Fruit fly (Drosophila melanogaster): ENCODE results near the gene CG43091.

The CG43091 gene

DNA sequence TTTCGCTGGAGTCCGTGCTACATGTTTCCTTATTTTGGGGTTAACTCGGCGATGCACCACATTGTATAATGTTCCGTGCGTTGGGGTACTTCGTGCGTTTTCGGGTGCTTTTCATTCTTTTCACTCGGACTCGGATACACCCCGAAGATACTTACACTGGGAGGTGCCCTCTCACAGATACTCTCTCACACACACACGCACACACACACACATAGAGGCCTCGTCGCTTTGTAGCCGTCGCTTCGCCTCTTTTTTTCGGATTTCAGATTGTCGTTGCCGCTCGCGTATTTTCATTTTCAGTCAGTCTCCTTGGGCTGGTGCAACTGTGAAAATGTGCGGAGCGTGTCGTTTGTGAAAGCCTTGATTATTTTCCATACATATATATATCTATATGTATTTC lies 12.9 kb upstream of the CG43091 start (continued):
- no peak for TF ChIP-seq hbn (GFP tag; IDR thresholded peaks at IDR 0.05; ENCODE audit: partially characterized antibody)
- no peak for TF ChIP-seq stwl (tag; optimal IDR thresholded peaks at IDR 0.05)
- TF ChIP-seq GATAe (GFP tag; conservative IDR thresholded peaks at IDR 0.05): no peak
- TF ChIP-seq Atf6 (GFP tag; IDR thresholded peaks at IDR 0.05): peak; percentile 68; the same call in 1 of the 2 replicates
- TF ChIP-seq Ravus (GFP tag; IDR thresholded peaks at IDR 0.05): no peak
- no peak for TF ChIP-seq CG9797 (GFP tag; optimal IDR thresholded peaks at IDR 0.05)
- TF ChIP-seq aop (GFP tag; IDR thresholded peaks at IDR 0.05): no peak
- no peak for TF ChIP-seq CG9609 (GFP tag; optimal IDR thresholded peaks at IDR 0.05)
- TF ChIP-seq CG17359 (tag; optimal IDR thresholded peaks at IDR 0.05): peak; percentile 2
- TF ChIP-seq amos (GFP tag; IDR thresholded peaks at IDR 0.05; ENCODE audit: partially characterized antibody): no peak; the same call in 1 of the 2 replicates
- TF ChIP-seq Optix (GFP tag; IDR thresholded peaks at IDR 0.05): no peak; the same call in 2 of the 3 replicates
- no peak for TF ChIP-seq CG13894 (tag; optimal IDR thresholded peaks at IDR 0.05)
- TF ChIP-seq CG14860 (GFP tag; IDR thresholded peaks at IDR 0.05; ENCODE audit: partially characterized antibody): no peak
- TF ChIP-seq CG18011 (GFP tag; optimal IDR thresholded peaks at IDR 0.05): no peak
- no peak for TF ChIP-seq BEAF-32 (GFP tag; optimal IDR thresholded peaks at IDR 0.05)
- peak; percentile 36; the same call in 2 of the 3 replicates for TF ChIP-seq Dbx (GFP tag; IDR thresholded peaks at IDR 0.05)
- no peak for TF ChIP-seq Atf-2 (GFP tag; optimal IDR thresholded peaks at IDR 0.05)
- no peak for TF ChIP-seq CG15011 (GFP tag; optimal IDR thresholded peaks at IDR 0.05)
- peak; percentile 46; the same call in 1 of the 3 replicates for TF ChIP-seq z (GFP tag; IDR thresholded peaks at IDR 0.05)
- no peak for TF ChIP-seq CG16779 (GFP tag; IDR thresholded peaks at IDR 0.05)
- no peak for TF ChIP-seq CG4282 (GFP tag; optimal IDR thresholded peaks at IDR 0.05)
- no peak for TF ChIP-seq Spps (tag; optimal IDR thresholded peaks at IDR 0.05)
- peak in 1 of 2 experiments; percentile 93 for TF ChIP-seq Pdp1 (GFP tag; optimal IDR thresholded peaks at IDR 0.05)
- TF ChIP-seq cad (GFP tag; optimal IDR thresholded peaks at IDR 0.05): no peak
- TF ChIP-seq Fer3 (tag; optimal IDR thresholded peaks at IDR 0.05): no peak
- TF ChIP-seq CG11085 (GFP tag; IDR thresholded peaks at IDR 0.05): no peak
- TF ChIP-seq CG10147 (GFP tag; optimal IDR thresholded peaks at IDR 0.05): peak; percentile 49
- 0 out of 2 replicates have a peak, but pooled peaks have one; percentile 17 for TF ChIP-seq CG31441 (GFP tag; IDR thresholded peaks at IDR 0.05)
- peak; percentile 97 for TF ChIP-seq Deaf1 (tag; optimal IDR thresholded peaks at IDR 0.05)
- TF ChIP-seq CG14441 (GFP tag; IDR thresholded peaks at IDR 0.05): no peak
- no peak for TF ChIP-seq ap (GFP tag; IDR thresholded peaks at IDR 0.05)
- 0 out of 3 replicates have a peak, but pooled peaks have one; percentile 9 for TF ChIP-seq CG34224 (GFP tag; IDR thresholded peaks at IDR 0.05; ENCODE audit: partially characterized antibody)
- peak; percentile 18 for TF ChIP-seq Nf-YC (tag; optimal IDR thresholded peaks at IDR 0.05)
- no peak for TF ChIP-seq Med (GFP tag)
- TF ChIP-seq CG2202 (tag; optimal IDR thresholded peaks at IDR 0.05): no peak
- TF ChIP-seq HHEX (GFP tag; optimal IDR thresholded peaks at IDR 0.05): no peak
- peak; percentile 29 for TF ChIP-seq CG17385 (GFP tag; optimal IDR thresholded peaks at IDR 0.05)
- TF ChIP-seq CG14667 (GFP tag; IDR thresholded peaks at IDR 0.05): no peak
- no peak for TF ChIP-seq Bdp1 (GFP tag; optimal IDR thresholded peaks at IDR 0.05)
- TF ChIP-seq CG1024 (GFP tag; IDR thresholded peaks at IDR 0.05): no peak
- TF ChIP-seq CG32532 (GFP tag; IDR thresholded peaks at IDR 0.05): peak; percentile 63
- TF ChIP-seq Bgb (GFP tag; IDR thresholded peaks at IDR 0.05; ENCODE audit: partially characterized antibody): no peak; the same call in 1 of the 2 replicates
- no peak for TF ChIP-seq cato (GFP tag; optimal IDR thresholded peaks at IDR 0.05; ENCODE audit: borderline replicate concordance)
- peak; percentile 67; the same call in 1 of the 2 replicates for TF ChIP-seq sob (GFP tag; IDR thresholded peaks at IDR 0.05)
- TF ChIP-seq cg (GFP tag; optimal IDR thresholded peaks at IDR 0.05): peak; percentile 85
- no peak for TF ChIP-seq CG33557 (GFP tag; optimal IDR thresholded peaks at IDR 0.05)
- peak; percentile 2 for TF ChIP-seq CHES-1-like (GFP tag; optimal IDR thresholded peaks at IDR 0.05)
- TF ChIP-seq CG11504 (tag; optimal IDR thresholded peaks at IDR 0.05): peak; percentile 59
- peak; percentile 49 for TF ChIP-seq nom (GFP tag; optimal IDR thresholded peaks at IDR 0.05)
- TF ChIP-seq onecut (GFP tag; IDR thresholded peaks at IDR 0.05): peak; percentile 53

Data from whole organism, embryonic.